Worm (Caenorhabditis elegans) whole organism, late embryonic: ENCODE data around the gene F21D5.4.

Source experiments
- ceh-31 ChIP-seq: sonication (generic microtip); optimal IDR thresholded peaks from 2 replicates; lab custom pipeline; 2016; ENCODE audit warnings: missing genetic modification characterization, missing compliant biosample characterization
- nhr-11 ChIP-seq: fragments of 150-350 bp; optimal IDR thresholded peaks from 2 replicates; lab custom pipeline; 2014; ENCODE audit warnings: missing biosample characterization, missing genetic modification characterization
- ttx-3 ChIP-seq: sonication (generic microtip); optimal IDR thresholded peaks from 2 replicates; lab custom pipeline; 2016; ENCODE audit warnings: missing genetic modification reagents, missing genetic modification characterization, missing compliant biosample characterization

- TF ChIP-seq ceh-31 (tag; lab: Kevin White, UChicago) = no peak
- TF ChIP-seq nhr-11 (tag; lab: Kevin White, UChicago) = no peak
- TF ChIP-seq ttx-3 = no peak
Measured at ce11 chrIV:8740952-8741438, 3.1 kb downstream of the F21D5.4 start, which contains the start of gene F21D5.6.
